Fruit fly (Drosophila melanogaster) whole organism, embryonic: ENCODE data around the gene CG43750.
A peak's percentile ranks its signal among the peaks of the same experiment; 100 is the strongest.

Experiments
- ATbp ChIP-seq: fragments of 200-800 bp; sonication (Bioruptor generic); optimal IDR thresholded peaks from 2 replicates; lab custom pipeline; 2017; ENCODE audit warnings: missing biosample characterization, mild to moderate bottlenecking, missing genetic modification characterization, missing genetic modification reagents
- Asciz ChIP-seq: fragments of 200-800 bp; sonication (Bioruptor generic); optimal IDR thresholded peaks from 2 replicates; lab custom pipeline; 2017; ENCODE audit warnings: missing biosample characterization, mild to moderate bottlenecking, missing genetic modification characterization, missing genetic modification reagents
- Blimp-1 ChIP-seq: fragments of 200-800 bp; sonication (Bioruptor generic); optimal IDR thresholded peaks from 3 replicates; lab custom pipeline; 2018; ENCODE audit warnings: missing biosample characterization, missing genetic modification characterization, mild to moderate bottlenecking, moderate library complexity, missing genetic modification reagents
- CG10321 ChIP-seq: fragments of 200-800 bp; sonication (Bioruptor generic); IDR thresholded peaks from 2 replicates; pipeline ENCODE4 v1.3.6; 2022; ENCODE audit warnings: missing biosample characterization, missing genetic modification characterization
- CG10654 ChIP-seq: fragments of 200-800 bp; sonication (Bioruptor generic); optimal IDR thresholded peaks from 2 replicates; lab custom pipeline; 2016; ENCODE audit warnings: missing biosample characterization, missing genetic modification characterization
- CG11085 ChIP-seq: fragments of 200-800 bp; sonication (Bioruptor generic); IDR thresholded peaks from 2 replicates; pipeline ENCODE4 v1.3.6; 2022; ENCODE audit warnings: missing biosample characterization, missing genetic modification characterization
- CG11560 ChIP-seq: fragments of 200-800 bp; sonication (Bioruptor generic); IDR thresholded peaks from 3 replicates; pipeline ENCODE4 v1.3.6; 2022; ENCODE audit warnings: missing biosample characterization, missing genetic modification characterization
- CG11696 ChIP-seq: fragments of 200-800 bp; sonication (Bioruptor generic); IDR thresholded peaks from 2 replicates; pipeline ENCODE4 v1.3.6; 2022; ENCODE audit warnings: missing biosample characterization, missing genetic modification characterization
- CG12391 ChIP-seq: fragments of 200-800 bp; sonication (Bioruptor generic); optimal IDR thresholded peaks from 3 replicates; lab custom pipeline; 2018; ENCODE audit warnings: missing biosample characterization, mild to moderate bottlenecking, missing genetic modification characterization, moderate library complexity
- CG14050 ChIP-seq: fragments of 200-800 bp; sonication (Bioruptor generic); IDR thresholded peaks from 3 replicates; pipeline ENCODE4 v1.3.6; 2022; ENCODE audit warnings: missing biosample characterization, missing genetic modification characterization
- CG15011 ChIP-seq: fragments of 200-800 bp; sonication (Bioruptor generic); optimal IDR thresholded peaks from 3 replicates; lab custom pipeline; 2018; ENCODE audit warnings: missing biosample characterization, mild to moderate bottlenecking, missing genetic modification characterization
- CG15073 ChIP-seq: fragments of 200-800 bp; sonication (Bioruptor generic); optimal IDR thresholded peaks from 2 replicates; lab custom pipeline; 2016; ENCODE audit warnings: missing biosample characterization, missing genetic modification characterization
- CG16815 ChIP-seq: fragments of 200-800 bp; sonication (Bioruptor generic); optimal IDR thresholded peaks from 3 replicates; lab custom pipeline; 2017; ENCODE audit warnings: missing biosample characterization, mild to moderate bottlenecking, missing genetic modification characterization
- CG17328 ChIP-seq: fragments of 200-800 bp; sonication (Bioruptor generic); IDR thresholded peaks from 2 replicates; pipeline ENCODE4 v1.3.6; 2022; ENCODE audit warnings: missing biosample characterization, missing genetic modification characterization
- CG30431 ChIP-seq: fragments of 200-800 bp; sonication (Bioruptor generic); optimal IDR thresholded peaks from 2 replicates; lab custom pipeline; 2017; ENCODE audit warnings: missing biosample characterization, missing genetic modification characterization
- CG31365 ChIP-seq: fragments of 200-800 bp; sonication (Bioruptor generic); optimal IDR thresholded peaks from 2 replicates; lab custom pipeline; 2018; ENCODE audit warnings: missing biosample characterization, mild to moderate bottlenecking, missing genetic modification characterization
- CG31441 ChIP-seq: fragments of 200-800 bp; sonication (Bioruptor generic); IDR thresholded peaks from 2 replicates; pipeline ENCODE4 v1.3.6; 2022; ENCODE audit warnings: missing biosample characterization, missing genetic modification characterization
- CG4707 ChIP-seq: fragments of 200-800 bp; sonication (Bioruptor generic); optimal IDR thresholded peaks from 2 replicates; lab custom pipeline; 2018; ENCODE audit warnings: missing biosample characterization, mild to moderate bottlenecking, missing genetic modification characterization, moderate library complexity
- CG6765 ChIP-seq: fragments of 200-800 bp; sonication (Bioruptor generic); optimal IDR thresholded peaks from 3 replicates; lab custom pipeline; 2017; ENCODE audit warnings: missing biosample characterization, mild to moderate bottlenecking, missing genetic modification characterization
- CG6791 ChIP-seq: fragments of 200-800 bp; sonication (Bioruptor generic); IDR thresholded peaks from 3 replicates; pipeline ENCODE4 v1.3.6; 2022; ENCODE audit warnings: missing biosample characterization, missing genetic modification characterization; ENCODE audit not compliant: partially characterized antibody
- CG7786 ChIP-seq: fragments of 200-800 bp; sonication (Bioruptor generic); optimal IDR thresholded peaks from 2 replicates; lab custom pipeline; 2016; ENCODE audit warnings: missing biosample characterization, missing genetic modification characterization
- CG8281 ChIP-seq: fragments of 200-800 bp; sonication (Bioruptor generic); optimal IDR thresholded peaks from 2 replicates; lab custom pipeline; 2018; ENCODE audit warnings: missing biosample characterization, mild to moderate bottlenecking, missing genetic modification characterization, moderate library complexity
- CG8765 ChIP-seq: fragments of 200-800 bp; sonication (Bioruptor generic); IDR thresholded peaks from 2 replicates; pipeline ENCODE4 v1.3.6; 2022; ENCODE audit warnings: missing biosample characterization, missing genetic modification characterization
- CG8944 ChIP-seq: fragments of 200-800 bp; sonication (Bioruptor generic); optimal IDR thresholded peaks from 3 replicates; lab custom pipeline; 2016; ENCODE audit warnings: missing biosample characterization, missing genetic modification characterization
- Dip2 ChIP-seq: fragments of 200-800 bp; sonication (Bioruptor generic); IDR thresholded peaks from 2 replicates; pipeline ENCODE4 v1.3.6; 2022; ENCODE audit warnings: missing biosample characterization, missing genetic modification characterization
- Dll ChIP-seq: fragments of 200-800 bp; sonication (Bioruptor generic); IDR thresholded peaks from 4 replicates; pipeline ENCODE4 v1.3.6; 2022; ENCODE audit warnings: missing biosample characterization, missing genetic modification characterization; ENCODE audit not compliant: partially characterized antibody
- Doc3 ChIP-seq: fragments of 200-800 bp; sonication (Bioruptor generic); IDR thresholded peaks from 3 replicates; pipeline ENCODE4 v1.3.6; 2022; ENCODE audit warnings: missing biosample characterization, missing genetic modification characterization; ENCODE audit not compliant: partially characterized antibody
- Dref ChIP-seq: fragments of 200-800 bp; sonication (Bioruptor generic); IDR thresholded peaks from 2 replicates; pipeline ENCODE4 v1.3.6; 2022; ENCODE audit warnings: missing biosample characterization, missing genetic modification characterization
- ERR ChIP-seq: fragments of 200-800 bp; sonication (Bioruptor generic); optimal IDR thresholded peaks from 2 replicates; lab custom pipeline; 2016; ENCODE audit warnings: missing biosample characterization, missing genetic modification characterization
- HLH3B ChIP-seq: fragments of 200-800 bp; sonication (Bioruptor generic); IDR thresholded peaks from 2 replicates; pipeline ENCODE4 v1.3.6; 2022; ENCODE audit warnings: missing biosample characterization, missing genetic modification characterization
- HmgZ ChIP-seq: fragments of 200-800 bp; sonication (Bioruptor generic); optimal IDR thresholded peaks from 2 replicates; lab custom pipeline; 2018; ENCODE audit warnings: missing biosample characterization, mild to moderate bottlenecking, missing genetic modification characterization
- Nf-YA ChIP-seq: fragments of 200-800 bp; sonication (Bioruptor generic); IDR thresholded peaks from 2 replicates; pipeline ENCODE4 v1.3.6; 2022; ENCODE audit warnings: missing biosample characterization, missing genetic modification characterization
- Optix ChIP-seq: fragments of 200-800 bp; sonication (Bioruptor generic); IDR thresholded peaks from 3 replicates; pipeline ENCODE4 v1.3.6; 2022; ENCODE audit warnings: missing biosample characterization, missing genetic modification characterization
- Vsx1 ChIP-seq: fragments of 200-800 bp; sonication (Bioruptor generic); optimal IDR thresholded peaks from 2 replicates; lab custom pipeline; 2017; ENCODE audit warnings: missing biosample characterization, mild to moderate bottlenecking, missing genetic modification characterization, missing genetic modification reagents
- dysf ChIP-seq: fragments of 200-800 bp; sonication (Bioruptor generic); IDR thresholded peaks from 3 replicates; pipeline ENCODE4 v1.3.6; 2022; ENCODE audit warnings: missing biosample characterization, missing genetic modification characterization
- eve ChIP-seq, 2 experiments: fragments of >200 bp; optimal IDR thresholded peaks; 2 replicates each; lab custom pipeline; 2017; ENCODE audit warnings: missing biosample characterization in 2 of 2, missing genetic modification characterization in 2 of 2
- fd102C ChIP-seq: fragments of 200-800 bp; sonication (Bioruptor generic); optimal IDR thresholded peaks from 2 replicates; lab custom pipeline; 2018; ENCODE audit warnings: missing biosample characterization, mild to moderate bottlenecking, missing genetic modification characterization, moderate library complexity
- fd3F ChIP-seq: fragments of 200-800 bp; sonication (Bioruptor generic); optimal IDR thresholded peaks from 2 replicates; lab custom pipeline; 2018; ENCODE audit warnings: missing biosample characterization, mild to moderate bottlenecking, missing genetic modification characterization, moderate library complexity
- gem ChIP-seq: fragments of 200-800 bp; sonication (Bioruptor generic); optimal IDR thresholded peaks from 2 replicates; lab custom pipeline; 2019; ENCODE audit warnings: missing biosample characterization, mild to moderate bottlenecking, missing genetic modification characterization, moderate library complexity
- her ChIP-seq: fragments of 200-800 bp; sonication (Bioruptor generic); optimal IDR thresholded peaks from 2 replicates; lab custom pipeline; 2016; ENCODE audit warnings: missing biosample characterization, missing genetic modification characterization
- nerfin-1 ChIP-seq: fragments of 200-800 bp; sonication (Bioruptor generic); optimal IDR thresholded peaks from 3 replicates; lab custom pipeline; 2019; ENCODE audit warnings: missing biosample characterization, mild to moderate bottlenecking, missing genetic modification characterization, moderate library complexity
- otp ChIP-seq: fragments of 200-800 bp; sonication (Bioruptor generic); IDR thresholded peaks from 3 replicates; pipeline ENCODE4, ENCODE4 v1.3.6; 2022; ENCODE audit warnings: missing biosample characterization, missing genetic modification characterization
- ro ChIP-seq: fragments of 200-800 bp; sonication (Bioruptor generic); IDR thresholded peaks from 2 replicates; pipeline ENCODE4 v1.3.6; 2022; ENCODE audit warnings: missing biosample characterization, missing genetic modification characterization
- sens-2 ChIP-seq: fragments of 200-800 bp; sonication (Bioruptor generic); IDR thresholded peaks from 2 replicates; pipeline ENCODE4 v1.3.6; 2022; ENCODE audit warnings: missing biosample characterization, missing genetic modification characterization
- sim ChIP-seq: fragments of 200-800 bp; sonication (Bioruptor generic); IDR thresholded peaks from 2 replicates; pipeline ENCODE4 v1.3.6; 2022; ENCODE audit warnings: missing biosample characterization, missing genetic modification characterization
- sisA ChIP-seq: fragments of 200-800 bp; sonication (Bioruptor generic); IDR thresholded peaks from 2 replicates; pipeline ENCODE4 v1.3.6; 2022; ENCODE audit warnings: missing biosample characterization, missing genetic modification characterization
- sug ChIP-seq: fragments of 200-800 bp; optimal IDR thresholded peaks from 2 replicates; lab custom pipeline; 2019; ENCODE audit warnings: missing biosample characterization, mild to moderate bottlenecking, missing genetic modification characterization, moderate library complexity
- tup ChIP-seq: fragments of 200-800 bp; sonication (Bioruptor generic); optimal IDR thresholded peaks from 2 replicates; lab custom pipeline; 2016; ENCODE audit warnings: missing biosample characterization, mild to moderate bottlenecking, missing genetic modification characterization, moderate library complexity
- unpg ChIP-seq: fragments of 200-800 bp; sonication (Bioruptor generic); optimal IDR thresholded peaks from 3 replicates; lab custom pipeline; 2018; ENCODE audit warnings: missing biosample characterization, mild to moderate bottlenecking, missing genetic modification characterization, moderate library complexity
- vfl ChIP-seq: fragments of 200-800 bp; sonication (Bioruptor generic); optimal IDR thresholded peaks from 2 replicates; lab custom pipeline; 2016; ENCODE audit warnings: missing biosample characterization, missing genetic modification characterization

Gene CG43750

DNA sequence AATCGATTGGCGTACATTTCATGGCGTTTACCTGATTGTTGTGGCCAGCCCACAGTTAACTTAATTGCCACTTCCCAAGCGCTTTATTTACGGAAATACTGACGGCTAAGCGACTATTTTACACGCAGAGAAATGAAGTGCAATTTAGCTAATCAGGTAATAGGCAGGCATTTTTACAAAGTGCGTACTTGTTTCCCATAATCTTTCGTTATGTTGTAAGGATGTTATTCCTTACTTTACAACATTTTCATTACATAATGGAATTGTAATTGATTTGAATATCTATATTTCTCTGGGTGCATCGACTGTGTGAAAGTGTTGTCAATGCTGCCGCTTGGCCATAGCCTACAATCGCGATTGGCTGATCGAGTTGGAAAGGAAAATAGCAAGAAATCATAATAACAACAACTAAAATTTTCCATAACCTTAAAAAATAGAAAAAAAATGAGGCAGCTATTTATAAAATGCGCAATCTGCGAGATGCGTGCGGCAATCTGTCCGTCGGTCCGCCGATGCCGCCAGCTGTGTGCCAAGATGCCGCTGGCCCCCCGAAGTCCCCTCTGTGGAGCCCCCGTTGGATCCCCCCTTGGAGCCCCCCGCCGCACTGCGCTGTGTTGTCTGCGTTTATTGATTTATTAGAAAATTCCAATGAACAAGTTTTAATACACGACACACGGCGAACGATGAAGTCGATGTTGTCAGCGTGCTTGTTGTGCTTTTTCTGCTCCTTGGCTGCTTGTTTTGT lies 36.1 kb upstream of the CG43750 start (continued):
- TF ChIP-seq sug (no peak), CG8281 (tag; lab: Kevin White, UChicago) (no peak), HmgZ (tag; lab: Kevin White, UChicago) (no peak), Blimp-1 (GFP tag; lab: Kevin White, UChicago) (peak; percentile 70), Dll (GFP tag; lab: Robert Waterston, UW) (no peak), dysf (GFP tag; lab: Robert Waterston, UW) (peak; percentile 65), otp (GFP tag; lab: Robert Waterston, UW) (peak; percentile 54; the same call in 1 of the 3 replicates), CG12391 (tag; lab: Kevin White, UChicago) (peak; percentile 44), fd3F (peak; percentile 36), CG31441 (GFP tag; lab: Robert Waterston, UW) (peak; percentile 66), sim (GFP tag; lab: Robert Waterston, UW) (no peak), ro (GFP tag; lab: Robert Waterston, UW) (no peak), unpg (GFP tag; lab: Kevin White, UChicago) (peak; percentile 71), CG10321 (GFP tag; lab: Robert Waterston, UW) (no peak), gem (peak; percentile 75), vfl (GFP tag; lab: Kevin White, UChicago) (no peak), CG11560 (tag; lab: Robert Waterston, UW) (0 out of 3 replicates have a peak, but pooled peaks have one; percentile 28), CG15073 (GFP tag; lab: Kevin White, UChicago) (no peak), CG8944 (GFP tag; lab: Kevin White, UChicago) (peak; percentile 35), CG11085 (GFP tag; lab: Robert Waterston, UW) (no peak), CG4707 (no peak), Optix (GFP tag; lab: Robert Waterston, UW) (no peak; the same call in 2 of the 3 replicates), HLH3B (GFP tag; lab: Robert Waterston, UW) (peak; percentile 72), CG6765 (GFP tag; lab: Kevin White, UChicago) (no peak), CG15011 (no peak), sens-2 (no peak), ATbp (peak; percentile 68), CG16815 (GFP tag; lab: Kevin White, UChicago) (no peak), CG30431 (GFP tag; lab: Kevin White, UChicago) (no peak), sisA (GFP tag; lab: Robert Waterston, UW) (peak; percentile 68), eve (GFP tag; optimal IDR thresholded peaks at IDR 0.05; lab: Kevin White, UChicago) (no peak), Asciz (peak; percentile 59), CG8765 (GFP tag; lab: Robert Waterston, UW) (no peak), nerfin-1 (no peak), CG6791 (GFP tag; lab: Robert Waterston, UW) (no peak), CG11696 (0 out of 2 replicates have a peak, but pooled peaks have one; percentile 40), Vsx1 (GFP tag; lab: Kevin White, UChicago) (no peak), Doc3 (no peak), CG7786 (GFP tag; lab: Kevin White, UChicago) (no peak), CG17328 (peak; percentile 65), CG14050 (GFP tag; lab: Robert Waterston, UW) (peak; percentile 48; the same call in 2 of the 3 replicates), tup (GFP tag; lab: Kevin White, UChicago) (no peak), ERR (no peak), CG10654 (GFP tag; lab: Kevin White, UChicago) (peak; percentile 26), Dip2 (no peak), CG31365 (tag; lab: Kevin White, UChicago) (no peak), fd102C (GFP tag; lab: Kevin White, UChicago) (no peak), Nf-YA (GFP tag; lab: Robert Waterston, UW) (peak; percentile 30; the same call in 1 of the 2 replicates), Dref (GFP tag; lab: Robert Waterston, UW) (no peak), her (GFP tag; lab: Kevin White, UChicago) (no peak)
